Worm (Caenorhabditis elegans): ENCODE results near the gene heri-1.

DNA sequence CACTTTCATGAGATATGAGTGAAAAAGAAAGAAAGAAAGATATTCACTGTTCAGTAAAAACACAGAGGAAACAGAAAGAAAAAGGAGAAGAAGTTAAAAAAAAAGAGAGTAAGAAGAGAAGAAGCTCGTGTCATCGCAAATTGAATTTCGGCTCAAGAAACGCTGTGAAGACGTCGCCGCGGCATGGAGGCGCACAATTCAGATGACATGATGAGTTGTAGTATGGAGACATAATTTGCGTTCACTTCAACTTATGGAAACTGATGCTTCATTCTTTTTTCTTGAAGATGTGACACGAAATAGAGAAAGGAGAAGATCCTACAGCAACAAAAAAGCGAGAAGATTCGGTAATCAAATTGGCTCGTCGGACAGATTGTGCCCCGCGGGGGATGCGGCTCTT, 35.4 kb upstream of the heri-1 start:
- TF ChIP-seq ama-1 (optimal IDR thresholded peaks at IDR 0.05) (no peak), sea-1 (GFP tag; conservative IDR thresholded peaks at IDR 0.05) (no peak)

Data from whole organism, early embryonic.